Worm (Caenorhabditis elegans) whole organism, early embryonic: Measurements from ENCODE around the gene F21H7.2.

ENCODE experiments used
- B0310.2 ChIP-seq: sonication (generic microtip); optimal IDR thresholded peaks from 2 replicates; lab custom pipeline; 2016; ENCODE audit warnings: mild to moderate bottlenecking, missing genetic modification characterization, missing compliant biosample characterization
- F13C5.2 ChIP-seq: sonication (generic microtip); optimal IDR thresholded peaks from 2 replicates; lab custom pipeline; 2017; ENCODE audit warnings: mild to moderate bottlenecking, missing genetic modification characterization, inconsistent platforms, missing compliant biosample characterization
- aly-1 ChIP-seq: sonication (generic microtip); optimal IDR thresholded peaks from 2 replicates; lab custom pipeline; 2016; ENCODE audit warnings: missing genetic modification characterization, missing compliant biosample characterization
- ama-1 ChIP-seq: fragments of 150-350 bp; optimal IDR thresholded peaks from 2 replicates; lab custom pipeline; 2014
- ceh-13 ChIP-seq: fragments of 200-800 bp; sonication (Bioruptor generic); optimal IDR thresholded peaks from 2 replicates; lab custom pipeline; 2018; ENCODE audit warnings: mild to moderate bottlenecking, missing genetic modification characterization, missing compliant biosample characterization
- ceh-36 ChIP-seq: sonication (generic microtip); optimal IDR thresholded peaks from 2 replicates; lab custom pipeline; 2016; ENCODE audit warnings: missing genetic modification characterization, inconsistent platforms, missing compliant biosample characterization
- ets-7 ChIP-seq: sonication (generic microtip); optimal IDR thresholded peaks from 2 replicates; lab custom pipeline; 2016; ENCODE audit warnings: missing genotype, missing genetic modification characterization, missing compliant biosample characterization
- flt-1 ChIP-seq: fragments of 200-800 bp; sonication (Bioruptor generic); IDR thresholded peaks from 2 replicates; pipeline ENCODE4 v1.3.6; 2022; ENCODE audit warnings: missing genetic modification characterization, missing compliant biosample characterization
- hmbx-1 ChIP-seq: sonication (generic microtip); optimal IDR thresholded peaks from 2 replicates; lab custom pipeline; 2016; ENCODE audit warnings: mild to moderate bottlenecking, missing genetic modification characterization, missing compliant biosample characterization
- hmg-4 ChIP-seq: fragments of 200-800 bp; sonication (Bioruptor generic); optimal IDR thresholded peaks from 2 replicates; lab custom pipeline; 2018; ENCODE audit warnings: mild to moderate bottlenecking, missing genetic modification characterization, missing compliant biosample characterization
- hnd-1 ChIP-seq: sonication (generic microtip); optimal IDR thresholded peaks from 2 replicates; lab custom pipeline; 2016; ENCODE audit warnings: missing genetic modification characterization, missing compliant biosample characterization
- pes-1 ChIP-seq: fragments of 200-800 bp; sonication (Bioruptor generic); IDR thresholded peaks from 2 replicates; pipeline ENCODE4 v1.3.6; 2022; ENCODE audit warnings: missing genetic modification reagents, missing genetic modification characterization, missing compliant biosample characterization
- scrt-1 ChIP-seq: fragments of 200-800 bp; sonication (Bioruptor generic); IDR thresholded peaks from 2 replicates; pipeline ENCODE4 v1.3.6; 2022; ENCODE audit warnings: missing genetic modification characterization, missing compliant biosample characterization
- sea-1 ChIP-seq: fragments of 200-800 bp; sonication (Bioruptor generic); conservative IDR thresholded peaks from 2 replicates; pipeline ENCODE4 v1.3.6; 2022; ENCODE audit warnings: missing genetic modification characterization, missing compliant biosample characterization
- tbx-11 ChIP-seq: fragments of 200-800 bp; sonication (Bioruptor generic); IDR thresholded peaks from 2 replicates; pipeline ENCODE4 v1.3.6; 2022; ENCODE audit warnings: missing genetic modification characterization, missing compliant biosample characterization
- tbx-37 ChIP-seq: fragments of 200-800 bp; sonication (Bioruptor generic); conservative IDR thresholded peaks from 2 replicates; pipeline ENCODE4 v1.3.6; 2022; ENCODE audit warnings: missing genetic modification reagents, missing genetic modification characterization, missing compliant biosample characterization
- tra-4 ChIP-seq: sonication (generic microtip); optimal IDR thresholded peaks from 2 replicates; lab custom pipeline; 2017; ENCODE audit warnings: missing genetic modification characterization, missing compliant biosample characterization

Gene F21H7.2

DNA sequence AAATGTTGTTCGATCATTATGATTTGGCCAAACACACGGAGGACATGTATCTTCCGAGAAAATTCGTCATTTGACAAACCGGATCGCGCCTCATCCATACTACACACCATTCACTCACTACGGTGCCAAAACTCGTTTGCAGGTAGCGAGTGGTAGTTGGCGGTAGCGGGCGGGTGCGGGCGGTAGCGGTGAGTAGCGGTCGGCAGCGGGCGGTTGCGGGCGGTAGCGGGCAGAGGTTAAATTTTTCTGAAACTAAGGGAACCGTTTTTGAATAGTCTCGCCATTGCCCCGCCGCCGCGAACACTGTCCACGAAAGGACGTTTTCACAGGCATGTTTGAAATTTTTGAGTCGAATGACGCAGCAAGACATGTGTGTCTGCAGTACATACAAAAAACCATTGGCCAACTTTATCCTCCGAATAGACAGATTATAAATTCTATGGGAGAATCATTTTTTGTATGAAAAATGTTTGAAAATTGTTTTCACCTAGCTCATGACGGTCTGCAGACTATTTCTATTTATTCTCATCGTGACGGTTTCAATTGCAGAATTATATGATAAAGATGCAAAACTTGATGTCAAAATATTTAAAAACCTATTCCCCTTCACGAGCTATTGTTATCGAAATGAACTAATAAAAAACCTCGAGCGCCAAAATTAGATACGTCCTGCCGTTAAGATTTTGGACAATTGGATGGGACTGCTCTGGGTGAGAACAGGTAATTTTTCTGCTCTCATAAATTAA, 19.4 kb downstream of the F21H7.2 start, which contains the start of gene F11A5.16:
F11A5.16 (plus strand) TSS at position 696 of the 746 bp plus-strand sequence.
- TF ChIP-seq tbx-37 (GFP tag; lab: Robert Waterston, UW) = no peak
- TF ChIP-seq scrt-1 (GFP tag; lab: Robert Waterston, UW) = no peak
- TF ChIP-seq flt-1 (GFP tag; lab: Robert Waterston, UW) = no peak
- TF ChIP-seq sea-1 = no peak
- TF ChIP-seq tbx-11 = no peak
- TF ChIP-seq ceh-13 = no peak
- TF ChIP-seq F13C5.2 = no peak
- no peak for TF ChIP-seq B0310.2 (tag; lab: Kevin White, UChicago)
- no peak for TF ChIP-seq ceh-36
- TF ChIP-seq tra-4 = no peak
- no peak for TF ChIP-seq ets-7

DNA sequence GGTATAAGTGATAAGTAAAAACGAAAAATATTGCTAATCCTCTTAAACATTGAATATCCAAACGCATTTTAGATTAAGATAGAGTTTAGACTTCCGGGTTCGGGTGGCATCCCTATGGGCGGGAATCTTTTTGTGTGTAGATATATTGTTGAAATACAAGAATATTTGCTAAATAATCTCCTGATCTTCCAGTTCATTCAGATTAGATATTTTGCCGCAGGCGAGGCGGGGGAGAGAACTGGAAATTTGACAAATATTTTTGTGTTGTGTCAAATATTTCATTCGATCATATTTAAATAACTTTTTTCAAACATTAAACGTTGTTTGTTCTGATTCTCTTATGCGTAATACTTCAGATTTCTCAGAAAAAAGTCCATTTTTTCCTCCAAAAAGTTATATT, 20.0 kb downstream of the F21H7.2 start, which contains the start of gene oac-15:
oac-15 (minus strand) TSS at position 101 of the 400 bp plus-strand sequence.
- TF ChIP-seq scrt-1 (GFP tag; lab: Robert Waterston, UW) (no peak), flt-1 (GFP tag; lab: Robert Waterston, UW) (no peak), ceh-13 (no peak), hmg-4 (GFP tag; lab: Kevin White, UChicago) (no peak), B0310.2 (tag; lab: Kevin White, UChicago) (no peak), ceh-36 (no peak), tbx-11 (no peak), ets-7 (no peak)

DNA sequence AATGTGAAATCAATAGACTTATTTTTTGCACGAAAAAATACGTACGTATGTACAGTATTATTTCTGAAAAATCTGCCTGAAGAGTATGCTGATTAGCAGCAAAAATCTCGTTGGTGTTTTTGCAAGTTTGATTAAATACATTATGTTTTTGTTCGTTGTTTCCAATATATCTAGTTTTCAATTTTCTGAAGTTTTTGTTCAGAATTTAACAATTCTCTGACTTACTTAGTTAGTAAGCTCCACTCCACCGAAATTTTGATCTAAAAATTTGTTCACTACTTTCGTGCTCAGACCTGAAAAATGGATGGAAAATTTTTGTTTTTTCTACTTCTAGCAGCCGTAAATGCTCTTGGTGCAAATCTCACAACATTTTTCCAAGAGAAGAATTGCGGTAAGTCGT, 24.9 kb downstream of the F21H7.2 start, which contains the start of gene irld-26:
irld-26 (plus strand) TSS at position 301 of the 400 bp plus-strand sequence.
- TF ChIP-seq hmbx-1 (tag; lab: Kevin White, UChicago) (no peak), tra-4 (no peak), tbx-11 (no peak), ceh-13 (no peak), ceh-36 (no peak), F13C5.2 (no peak), aly-1 (no peak), scrt-1 (GFP tag; lab: Robert Waterston, UW) (no peak), B0310.2 (tag; lab: Kevin White, UChicago) (no peak), flt-1 (GFP tag; lab: Robert Waterston, UW) (no peak)

DNA sequence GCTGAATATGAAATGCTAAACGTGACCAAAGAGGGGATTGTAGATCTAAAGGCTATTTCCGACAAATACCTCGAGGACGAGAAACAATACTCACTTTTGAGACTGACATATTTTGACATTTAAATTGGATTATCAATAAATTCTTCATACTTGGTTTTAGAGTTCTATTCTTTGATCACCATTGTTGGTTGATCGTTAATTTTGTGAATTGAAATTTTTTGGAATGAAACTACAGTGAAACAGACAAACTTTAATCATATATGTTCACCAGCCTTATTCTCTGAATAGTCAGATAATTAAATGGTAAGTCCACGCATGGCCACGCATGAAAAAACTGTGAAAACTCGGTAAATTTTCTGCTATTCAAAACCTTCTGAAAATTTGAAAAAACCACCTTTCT, 27.2 kb downstream of the F21H7.2 start, which contains the start of gene F11A5.18:
F11A5.18 (plus strand) TSS at position 301 of the 400 bp plus-strand sequence.
- TF ChIP-seq hnd-1 (tag; lab: Kevin White, UChicago) = no peak
- no peak for TF ChIP-seq tbx-37 (GFP tag; lab: Robert Waterston, UW)
- no peak for TF ChIP-seq scrt-1 (GFP tag; lab: Robert Waterston, UW)
- TF ChIP-seq tbx-11 = no peak
- no peak for TF ChIP-seq ama-1 (lab: Kevin White, UChicago)
- TF ChIP-seq hmg-4 (GFP tag; lab: Kevin White, UChicago) = no peak
- no peak for TF ChIP-seq ceh-13
- no peak for TF ChIP-seq tra-4
- no peak for TF ChIP-seq hmbx-1 (tag; lab: Kevin White, UChicago)
- no peak for TF ChIP-seq pes-1 (GFP tag; lab: Robert Waterston, UW)
- TF ChIP-seq ets-7 = no peak
- TF ChIP-seq B0310.2 (tag; lab: Kevin White, UChicago) = no peak
- TF ChIP-seq sea-1 = no peak
- no peak for TF ChIP-seq aly-1
- TF ChIP-seq ceh-36 = no peak
- no peak for TF ChIP-seq F13C5.2

DNA sequence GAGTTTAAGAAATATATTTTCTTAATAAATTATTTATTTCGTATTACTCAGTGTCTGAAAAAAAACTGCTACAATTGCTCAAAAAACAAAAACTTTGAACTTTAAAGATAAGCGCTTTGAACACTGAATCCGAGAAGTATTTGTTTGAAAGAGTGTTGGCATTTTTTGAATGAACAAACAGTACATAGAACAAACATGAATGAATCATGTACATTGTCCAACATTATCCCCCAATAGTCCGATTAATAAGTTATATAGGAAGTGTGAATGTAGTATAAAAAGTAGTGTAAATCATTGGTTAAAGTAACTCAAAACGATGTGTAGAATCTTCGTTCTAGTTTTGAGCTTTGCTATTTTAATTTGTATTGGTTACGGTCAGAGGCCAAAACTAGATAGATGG, 28.1 kb downstream of the F21H7.2 start, which contains the start of gene F11A5.17:
F11A5.17 (plus strand) TSS at position 301 of the 400 bp plus-strand sequence.
- no peak for TF ChIP-seq aly-1
- no peak for TF ChIP-seq ceh-36
- no peak for TF ChIP-seq tra-4
- TF ChIP-seq ets-7 = no peak
- no peak for TF ChIP-seq B0310.2 (tag; lab: Kevin White, UChicago)
- no peak for TF ChIP-seq hmg-4 (GFP tag; lab: Kevin White, UChicago)
- no peak for TF ChIP-seq scrt-1 (GFP tag; lab: Robert Waterston, UW)
- no peak for TF ChIP-seq sea-1

DNA sequence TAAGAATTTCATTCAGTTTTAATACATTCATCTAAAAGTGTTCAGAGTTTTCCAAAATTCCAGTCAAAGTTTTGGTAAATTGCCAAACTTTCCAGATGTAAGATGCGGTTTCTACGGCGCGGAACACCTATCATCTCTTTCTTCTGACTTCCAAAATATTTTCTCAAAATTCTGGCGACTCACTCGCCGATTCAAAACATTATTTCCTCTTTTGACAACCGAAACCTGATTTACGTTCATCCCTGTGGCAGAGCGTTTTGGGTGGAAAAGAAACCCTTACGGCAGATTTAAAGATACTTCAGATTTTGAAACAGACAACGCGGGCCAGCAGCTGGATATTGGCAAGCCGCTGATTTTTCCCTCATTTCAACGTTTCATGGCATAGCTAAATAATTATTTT, 31.8 kb downstream of the F21H7.2 start, which contains the start of gene F11A5.5:
F11A5.5 (plus strand) TSS at position 301 of the 400 bp plus-strand sequence.
- no peak for TF ChIP-seq tbx-11
- TF ChIP-seq ceh-36 = no peak
- TF ChIP-seq flt-1 (GFP tag; lab: Robert Waterston, UW) = no peak
- no peak for TF ChIP-seq ets-7
- no peak for TF ChIP-seq tra-4

DNA sequence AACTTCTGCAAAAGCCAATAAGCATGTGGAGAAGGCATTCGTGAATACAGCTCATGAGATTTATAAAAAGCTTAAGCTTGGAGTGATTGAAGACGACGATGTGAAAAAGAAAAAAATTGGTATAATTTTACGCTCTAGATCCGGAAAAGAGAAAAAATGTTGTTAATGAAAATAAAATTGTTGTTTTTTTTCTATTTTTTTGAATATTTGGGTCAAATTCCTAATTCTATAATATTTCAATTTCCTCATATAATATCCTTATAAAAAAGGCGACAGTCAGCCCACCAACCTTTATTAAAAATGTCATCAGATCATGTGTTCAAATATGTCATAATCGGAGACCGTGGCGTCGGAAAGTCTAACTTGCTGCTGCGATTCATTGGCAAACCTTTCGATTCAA, 34.4 kb downstream of the F21H7.2 start, which contains the start of gene rabr-3:
rabr-3 (plus strand) TSS at position 301 of the 400 bp plus-strand sequence.
- TF ChIP-seq pes-1 (GFP tag; lab: Robert Waterston, UW) (no peak), ama-1 (lab: Kevin White, UChicago) (no peak), hnd-1 (tag; lab: Kevin White, UChicago) (no peak), tbx-37 (GFP tag; lab: Robert Waterston, UW) (no peak), F13C5.2 (no peak), hmg-4 (GFP tag; lab: Kevin White, UChicago) (no peak), B0310.2 (tag; lab: Kevin White, UChicago) (no peak), hmbx-1 (tag; lab: Kevin White, UChicago) (no peak), tbx-11 (no peak), aly-1 (no peak), ceh-36 (no peak), tra-4 (no peak), ets-7 (no peak), ceh-13 (no peak), sea-1 (no peak), flt-1 (GFP tag; lab: Robert Waterston, UW) (no peak), scrt-1 (GFP tag; lab: Robert Waterston, UW) (no peak)

DNA sequence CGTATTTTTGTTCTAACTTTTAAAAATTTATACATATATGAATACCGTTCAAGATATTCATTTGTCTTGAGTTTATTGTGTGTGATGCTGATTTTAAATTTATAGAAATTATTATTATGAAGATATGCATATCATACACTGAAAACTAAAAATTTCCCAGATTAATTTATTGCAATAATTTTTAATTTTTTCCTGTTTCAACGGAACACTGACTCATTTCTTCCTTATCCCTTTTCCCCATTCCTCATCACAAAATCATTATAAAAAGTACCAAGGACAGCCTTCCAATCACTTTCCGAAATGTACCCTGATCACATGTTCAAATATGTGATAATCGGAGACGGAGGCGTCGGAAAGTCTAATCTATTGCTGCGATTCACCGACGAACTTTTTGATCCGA, 35.2 kb downstream of the F21H7.2 start, which contains the start of gene rabr-4:
rabr-4 (plus strand) TSS at position 301 of the 400 bp plus-strand sequence.
- TF ChIP-seq tra-4 = no peak
- no peak for TF ChIP-seq tbx-37 (GFP tag; lab: Robert Waterston, UW)
- TF ChIP-seq F13C5.2 = no peak
- no peak for TF ChIP-seq ceh-36
- TF ChIP-seq B0310.2 (tag; lab: Kevin White, UChicago) = no peak
- no peak for TF ChIP-seq hmbx-1 (tag; lab: Kevin White, UChicago)
- no peak for TF ChIP-seq hmg-4 (GFP tag; lab: Kevin White, UChicago)
- TF ChIP-seq pes-1 (GFP tag; lab: Robert Waterston, UW) = no peak
- TF ChIP-seq scrt-1 (GFP tag; lab: Robert Waterston, UW) = no peak
- no peak for TF ChIP-seq flt-1 (GFP tag; lab: Robert Waterston, UW)
